Fruit fly (Drosophila melanogaster) whole organism, larva: Measurements from ENCODE around the gene wls.

Experiments used
- noc ChIP-seq: fragments of 200-800 bp; sonication (Bioruptor generic); optimal IDR thresholded peaks from 3 replicates; lab custom pipeline; 2019; ENCODE audit warnings: missing biosample characterization, mild to moderate bottlenecking, missing genetic modification characterization, moderate library complexity

Gene wls

DNA sequence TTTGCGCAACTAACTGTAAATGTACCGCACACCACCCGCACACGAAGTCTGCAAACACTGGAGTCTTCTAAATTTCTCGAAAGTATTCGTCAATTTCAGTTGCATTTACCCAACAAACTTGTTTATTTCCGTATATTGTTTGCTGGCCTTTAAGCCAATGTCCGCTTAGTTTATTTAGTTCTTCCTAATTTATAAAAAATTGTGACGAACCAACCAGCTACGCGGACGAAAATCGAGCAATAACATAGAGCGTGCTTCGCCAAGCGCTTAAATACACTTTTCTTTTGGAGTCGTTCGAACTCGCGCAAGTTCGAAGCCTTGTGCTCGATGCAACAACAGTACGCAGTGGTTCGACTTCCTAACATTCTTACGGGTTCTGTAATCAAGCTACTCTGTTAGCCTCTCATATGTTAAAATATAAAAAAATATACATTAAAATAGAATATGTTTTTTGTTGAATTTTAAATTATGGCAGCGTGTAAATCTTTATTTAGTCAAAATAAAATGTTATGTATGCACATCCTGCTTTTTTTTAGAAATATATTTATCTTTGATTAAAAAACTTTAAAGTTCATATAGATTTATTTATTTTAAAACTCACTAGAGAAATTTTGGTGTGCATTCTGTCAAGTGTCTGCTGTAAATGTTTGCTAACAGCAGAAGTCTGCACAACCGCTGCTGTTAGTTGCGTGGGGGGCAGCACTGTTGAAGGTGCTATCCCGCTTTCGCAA lies 28.0 kb upstream of the wls start, which contains the start of gene GlcAT-P:
Gene GlcAT-P, minus strand, starts transcription at position 246 of the 731 bp plus-strand sequence.
- TF ChIP-seq noc = peak; percentile 71

DNA sequence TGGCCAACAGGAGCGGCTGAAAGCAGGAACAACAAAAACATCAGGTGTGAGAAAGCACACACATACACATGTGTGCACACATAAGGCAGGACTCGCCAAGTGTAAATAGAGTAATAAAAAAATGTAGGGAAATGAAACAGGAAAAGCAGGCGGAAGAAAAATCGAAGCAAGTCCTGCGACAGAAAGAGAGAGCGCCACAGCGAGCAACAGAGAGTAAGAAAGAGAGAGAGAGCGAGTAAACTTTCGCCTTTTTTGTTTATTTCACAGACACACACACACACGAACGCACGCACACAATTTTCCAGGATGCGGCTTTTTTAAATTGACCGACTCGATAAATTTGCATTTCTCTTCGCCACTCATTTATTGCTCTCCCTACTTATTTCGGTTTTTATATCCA lies 27.4 kb upstream of the wls start:
- TF ChIP-seq noc = no peak

DNA sequence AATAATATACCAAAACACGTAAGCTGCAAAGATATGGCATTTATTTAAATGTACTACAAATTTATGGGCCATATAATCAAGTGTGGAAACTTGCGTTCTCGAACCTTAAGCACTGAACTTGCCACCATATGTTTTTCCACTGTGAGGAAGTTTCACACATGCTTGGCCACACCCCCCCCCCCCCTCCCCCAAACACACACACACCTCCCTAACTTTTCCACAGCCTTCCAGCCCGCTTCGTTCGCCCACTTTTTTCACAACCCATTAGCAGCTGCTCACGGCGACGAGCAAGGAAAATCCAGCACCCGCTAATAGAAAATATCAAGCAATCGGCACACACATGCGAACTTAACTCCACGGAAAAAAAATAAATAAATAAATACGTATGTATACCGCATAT lies 25.9 kb upstream of the wls start:
- TF ChIP-seq noc = no peak

dm6 chr3L:11190022-11190421 lies 20.6 kb upstream of the wls start:
- no peak for TF ChIP-seq noc

- TF ChIP-seq noc = no peak
These were observed 17.3 kb upstream of the wls start for dm6 chr3L:11186768-11187167.

DNA sequence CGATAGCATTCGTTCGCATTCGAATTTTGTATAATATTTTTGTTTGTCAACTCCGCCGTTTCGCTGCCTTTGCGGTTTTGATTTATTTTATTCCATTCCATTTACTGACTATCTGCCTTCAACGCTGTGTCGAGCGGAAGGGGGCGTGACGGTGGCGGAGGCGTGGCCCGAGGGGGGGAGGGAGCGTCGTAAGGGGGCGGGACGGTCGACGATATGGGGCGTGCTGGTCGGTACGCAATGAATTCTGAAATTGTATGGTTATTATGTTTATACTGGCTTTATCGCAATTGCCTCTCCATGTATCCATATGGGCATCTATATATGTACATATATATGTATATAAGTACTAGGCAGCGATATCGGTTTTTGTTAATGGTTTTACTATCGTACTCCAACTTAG lies 14.5 kb upstream of the wls start:
- no peak for TF ChIP-seq noc

- no peak for TF ChIP-seq noc
These were observed 13.6 kb upstream of the wls start for dm6 chr3L:11182994-11183393.

DNA sequence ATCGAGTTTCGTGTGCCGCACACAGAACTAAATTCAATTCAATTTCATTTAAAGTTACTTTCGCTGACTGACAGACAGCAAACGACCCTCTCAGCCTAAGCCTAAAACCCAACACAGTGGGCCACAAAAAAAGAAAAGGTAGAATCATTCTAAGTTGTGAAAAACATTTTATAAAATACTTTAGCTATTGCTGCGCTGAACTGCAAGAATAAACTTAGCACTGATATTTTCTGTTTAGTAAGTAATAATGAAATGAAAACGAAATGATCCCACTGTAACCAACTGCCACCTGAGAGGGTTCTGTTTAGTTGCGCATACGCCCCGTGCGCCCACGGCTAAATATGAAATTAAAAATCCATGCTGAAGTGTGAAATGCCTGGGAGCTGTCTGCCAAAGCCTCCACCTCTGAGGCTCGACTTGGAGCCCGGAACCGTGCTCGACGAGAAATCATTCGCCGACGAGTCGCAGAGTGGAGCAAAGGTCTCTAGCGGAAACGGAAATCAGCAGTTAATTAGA lies 3.7 kb upstream of the wls start, which contains the start of gene CG14142:
Gene CG14142, plus strand, starts transcription at position 466 of the 516 bp plus-strand sequence.
- no peak for TF ChIP-seq noc

DNA sequence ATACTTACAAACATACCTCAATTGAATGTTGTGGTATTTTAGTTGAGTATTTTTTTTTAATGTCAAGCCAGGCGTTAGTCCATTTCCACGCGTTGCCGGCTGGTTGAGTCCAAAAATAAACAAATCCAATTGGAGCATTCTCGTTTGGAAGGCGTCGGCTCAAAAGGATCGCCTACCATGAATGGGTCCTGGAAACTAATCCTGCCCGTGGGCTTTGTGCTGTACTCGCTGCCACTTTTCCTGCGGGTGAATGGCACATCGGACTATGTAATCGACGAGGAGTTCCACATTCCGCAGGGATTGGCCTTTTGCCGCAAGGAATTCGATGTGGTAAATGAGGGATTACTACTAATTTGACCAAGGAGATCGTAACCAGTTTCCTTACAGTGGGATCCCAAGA lies 4.5 kb downstream of the wls start, which contains the start of gene Alg10:
Gene Alg10, plus strand, starts transcription at position 73 of the 400 bp plus-strand sequence.
- no peak for TF ChIP-seq noc

dm6 chr3L:11155380-11155779 lies 14.0 kb downstream of the wls start:
- no peak for TF ChIP-seq noc

DNA sequence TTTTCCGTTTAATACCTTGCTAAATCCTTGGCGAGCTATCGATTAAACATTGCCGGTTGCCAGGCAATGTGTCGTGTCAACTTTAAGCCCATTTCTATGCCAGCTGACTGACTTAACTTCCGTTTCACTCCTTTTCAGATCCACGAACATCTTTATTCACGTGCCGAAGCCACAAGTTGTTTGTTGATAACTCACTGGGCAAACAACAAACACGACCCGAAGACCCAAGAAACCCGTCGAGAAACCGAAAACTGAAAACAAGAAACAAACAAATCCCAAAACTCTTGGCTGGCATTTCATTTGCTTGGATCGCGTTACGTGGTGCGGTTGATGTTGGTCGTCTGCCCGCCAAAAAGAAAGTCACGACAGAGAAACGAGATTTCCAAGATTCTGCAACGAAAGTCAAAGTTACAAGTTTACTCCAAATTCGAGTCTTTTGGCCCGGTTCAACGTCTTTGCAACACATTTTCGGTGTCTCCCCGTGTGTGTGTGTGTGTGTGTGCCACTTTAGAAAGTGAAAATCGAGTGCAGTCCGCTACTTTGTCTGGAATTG lies 18.6 kb downstream of the wls start, which contains the start of gene CG6216:
Gene CG6216, minus strand, starts transcription at position 51 of the 553 bp plus-strand sequence.
- TF ChIP-seq noc = no peak

- TF ChIP-seq noc = peak; percentile 38
These were observed 20.8 kb downstream of the wls start for dm6 chr3L:11148478-11149251.

dm6 chr3L:11147675-11148074 lies 21.8 kb downstream of the wls start:
- TF ChIP-seq noc = no peak

- TF ChIP-seq noc = no peak
These were observed 24.4 kb downstream of the wls start for dm6 chr3L:11145065-11145464.

DNA sequence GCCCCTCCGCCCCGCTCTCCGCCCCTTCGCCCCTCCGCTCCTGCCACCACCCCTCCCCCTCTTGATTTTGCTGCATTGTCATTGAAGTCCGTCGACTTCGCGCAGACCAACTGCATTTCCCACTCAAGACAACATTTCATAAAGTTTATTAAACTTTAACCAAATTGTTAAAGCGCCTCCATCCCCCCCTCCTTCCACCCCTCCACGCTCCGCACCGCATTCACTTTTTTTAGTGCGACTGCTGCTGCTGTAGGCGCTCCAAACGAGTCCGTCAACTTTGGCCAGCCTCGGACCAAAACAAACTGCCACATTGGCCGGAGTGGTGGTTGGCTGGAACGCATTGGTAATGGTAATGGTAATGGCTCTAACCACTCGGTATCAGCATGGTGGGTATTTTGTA lies 30.6 kb downstream of the wls start:
- TF ChIP-seq noc = no peak

dm6 chr3L:11136349-11136748 lies 33.1 kb downstream of the wls start:
- TF ChIP-seq noc = no peak

DNA sequence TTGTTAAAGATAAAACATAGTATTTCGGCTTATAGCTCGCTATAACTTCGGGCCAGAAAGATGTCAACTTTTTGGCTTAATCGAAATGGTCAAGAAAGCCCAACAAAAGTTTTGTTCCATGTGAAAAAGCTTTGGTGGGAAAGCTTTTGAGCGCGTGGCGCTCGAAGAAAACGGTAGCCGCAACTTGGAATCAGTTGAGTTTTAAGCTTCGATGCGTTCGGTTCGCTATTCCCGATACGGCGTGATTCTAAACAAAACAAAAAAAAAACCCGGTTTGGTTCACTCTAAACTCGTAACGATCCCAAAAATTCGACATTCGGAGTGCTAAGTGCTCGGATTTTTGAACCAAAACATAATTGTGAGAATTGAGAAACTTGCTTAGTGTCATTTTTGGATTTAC lies 33.6 kb downstream of the wls start, which contains the start of gene IRSp53:
Gene IRSp53, plus strand, starts transcription at position 204 of the 400 bp plus-strand sequence.
- no peak for TF ChIP-seq noc
